Worm (Caenorhabditis elegans): ENCODE results near the gene R05G9.5.

DNA sequence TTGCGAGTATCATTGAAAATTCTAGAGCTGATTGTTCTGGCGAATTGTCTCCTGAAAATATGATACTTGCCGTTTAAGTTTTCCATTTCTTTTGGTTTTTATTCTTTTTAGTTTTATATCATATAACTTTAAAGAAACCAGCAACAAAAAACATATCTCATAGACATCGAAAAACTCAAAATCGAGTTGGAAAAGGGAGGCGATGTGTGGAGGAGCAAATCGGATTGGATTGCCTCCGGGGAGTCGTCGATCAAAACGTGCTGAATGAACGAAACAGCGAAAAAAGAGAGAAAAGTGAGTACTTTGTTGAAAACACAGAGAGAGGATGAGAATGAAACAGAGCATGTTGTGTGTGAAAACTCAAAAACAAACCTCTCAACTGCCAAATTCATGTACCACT is 2.9 kb downstream of the R05G9.5 start:
- TF ChIP-seq ref-1 (GFP tag; conservative IDR thresholded peaks at IDR 0.05) (no peak), flt-1 (GFP tag; IDR thresholded peaks at IDR 0.05) (no peak), tab-1 (GFP tag; IDR thresholded peaks at IDR 0.05) (no peak), cog-1 (tag; optimal IDR thresholded peaks at IDR 0.05) (no peak), T22C8.4 (GFP tag; IDR thresholded peaks at IDR 0.05) (no peak)
